Fruit fly (Drosophila melanogaster) whole organism, wandering third instar larva: ENCODE measurements around the gene ctrip.

ENCODE experiments used
- Jra ChIP-seq: sonication (Bioruptor generic); optimal IDR thresholded peaks from 2 replicates; lab custom pipeline; 2016; ENCODE audit warnings: missing biosample characterization, missing genetic modification characterization
- Vsx2 ChIP-seq: fragments of 200-300, 225-300 bp; sonication (Bioruptor generic); optimal IDR thresholded peaks from 2 replicates; lab custom pipeline; 2018; ENCODE audit warnings: missing biosample characterization, missing genetic modification characterization; ENCODE audit not compliant: partially characterized antibody

- TF ChIP-seq Jra (no peak), Vsx2 (GFP tag; lab: Kevin White, UChicago) (no peak)
Observed at dm6 chr3R:4761372-4761771, 50.5 kb downstream of the ctrip start.
